Fruit fly (Drosophila melanogaster): ENCODE data around the gene tut.

tut gene

DNA sequence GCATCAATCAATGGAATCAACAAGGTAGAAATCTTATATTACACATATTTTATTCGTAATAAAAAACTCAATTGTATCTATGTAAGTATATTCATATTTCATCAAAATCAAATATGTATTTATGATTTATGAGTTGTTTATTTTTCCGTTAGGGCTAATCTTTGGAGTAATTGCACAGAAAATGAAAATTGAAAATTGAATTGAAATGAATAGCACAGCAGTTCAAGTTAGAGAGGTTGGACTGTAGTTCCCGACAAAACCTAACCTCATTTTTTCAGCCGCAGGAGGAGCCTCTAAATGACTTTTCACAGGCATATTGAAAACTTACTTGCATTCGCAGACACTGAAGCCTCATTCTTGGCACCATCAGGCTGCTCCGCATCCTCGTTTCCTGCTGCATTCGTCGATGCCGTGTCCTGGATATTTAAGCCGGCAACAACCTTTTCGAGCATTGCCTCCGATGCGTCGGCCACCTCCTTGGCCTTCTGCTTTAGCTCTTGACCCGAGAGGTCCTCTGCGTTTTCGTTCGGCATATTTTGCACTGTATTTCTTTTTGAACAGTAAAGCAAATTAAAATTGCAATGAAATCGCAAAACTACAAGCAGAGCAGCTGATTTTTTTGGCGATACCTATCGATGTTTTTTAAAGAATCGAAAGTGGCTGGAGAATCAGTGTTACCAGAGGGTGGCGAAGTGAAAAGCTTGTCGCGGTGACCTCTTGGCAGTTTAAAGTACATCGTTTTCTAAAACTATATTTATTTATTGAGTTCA lies 32.6 kb downstream of the tut start, which contains the start of gene Nmt (continued):
- no peak for TF ChIP-seq net (GFP tag; optimal IDR thresholded peaks at IDR 0.05)
- no peak for TF ChIP-seq CG16779 (tag; optimal IDR thresholded peaks at IDR 0.05)
- TF ChIP-seq spab (GFP tag; optimal IDR thresholded peaks at IDR 0.05): no peak
- TF ChIP-seq Ets96B (tag; optimal IDR thresholded peaks at IDR 0.05): no peak
- peak; percentile 10 for TF ChIP-seq CG10631 (GFP tag; optimal IDR thresholded peaks at IDR 0.05)
- TF ChIP-seq eg (GFP tag; IDR thresholded peaks at IDR 0.05): peak; percentile 51; the same call in 1 of the 3 replicates
- TF ChIP-seq salr (GFP tag; optimal IDR thresholded peaks at IDR 0.05): peak in 1 of 2 experiments; percentile 24
- peak; percentile 80 for TF ChIP-seq CG8319 (GFP tag; optimal IDR thresholded peaks at IDR 0.05)
- TF ChIP-seq CG1621 (tag; optimal IDR thresholded peaks at IDR 0.05): no peak
- TF ChIP-seq CG9139 (GFP tag; optimal IDR thresholded peaks at IDR 0.05): no peak
- TF ChIP-seq fd85E (GFP tag; optimal IDR thresholded peaks at IDR 0.05): no peak
- no peak for TF ChIP-seq CG11762 (GFP tag; optimal IDR thresholded peaks at IDR 0.05; ENCODE audit: insufficient read depth)
- TF ChIP-seq cyc (GFP tag; optimal IDR thresholded peaks at IDR 0.05): no peak
- peak; percentile 46 for TF ChIP-seq esn (GFP tag; optimal IDR thresholded peaks at IDR 0.05)
- no peak for TF ChIP-seq CG3032 (tag; optimal IDR thresholded peaks at IDR 0.05)
- TF ChIP-seq CG11294 (GFP tag; IDR thresholded peaks at IDR 0.05): no peak
- TF ChIP-seq Met (GFP tag; optimal IDR thresholded peaks at IDR 0.05): no peak
- TF ChIP-seq Lpt (GFP tag; optimal IDR thresholded peaks at IDR 0.05): no peak
- TF ChIP-seq Hr39 (GFP tag; optimal IDR thresholded peaks at IDR 0.05): peak; percentile 42
- peak; percentile 52; the same call in 2 of the 3 replicates for TF ChIP-seq CG8119 (GFP tag; IDR thresholded peaks at IDR 0.05)
- no peak for TF ChIP-seq CG4318 (GFP tag; optimal IDR thresholded peaks at IDR 0.05)
- TF ChIP-seq Eip75B (GFP tag; optimal IDR thresholded peaks at IDR 0.05): no peak
- no peak for TF ChIP-seq CG32006 (GFP tag; optimal IDR thresholded peaks at IDR 0.05)
- no peak for TF ChIP-seq svp (GFP tag)
- peak; percentile 39 for TF ChIP-seq lz (GFP tag; optimal IDR thresholded peaks at IDR 0.05)
- no peak for TF ChIP-seq Blimp-1 (GFP tag; optimal IDR thresholded peaks at IDR 0.05)
- peak; percentile 37 for TF ChIP-seq CG31627 (GFP tag; optimal IDR thresholded peaks at IDR 0.05)
- peak; percentile 77 for TF ChIP-seq CG15336 (GFP tag; IDR thresholded peaks at IDR 0.05)
- TF ChIP-seq CG6792 (GFP tag; optimal IDR thresholded peaks at IDR 0.05): peak; percentile 52
- no peak for TF ChIP-seq CG11902 (GFP tag; optimal IDR thresholded peaks at IDR 0.05)
- no peak for TF ChIP-seq Sox102F (GFP tag; optimal IDR thresholded peaks at IDR 0.05)
- no peak for TF ChIP-seq Sox14 (GFP tag; optimal IDR thresholded peaks at IDR 0.05)
- TF ChIP-seq Sox15 (GFP tag; optimal IDR thresholded peaks at IDR 0.05): peak; percentile 13
- TF ChIP-seq dac (GFP tag; optimal IDR thresholded peaks at IDR 0.05): no peak
- TF ChIP-seq dsx (GFP tag; optimal IDR thresholded peaks at IDR 0.05; ENCODE audit: poor library complexity, severe bottlenecking): no peak
- TF ChIP-seq Eip78C (GFP tag): peak; percentile 33
- TF ChIP-seq Ets21C (GFP tag; optimal IDR thresholded peaks at IDR 0.05): no peak
- no peak for TF ChIP-seq CG7368 (GFP tag; optimal IDR thresholded peaks at IDR 0.05)
- no peak for TF ChIP-seq Smox (GFP tag; optimal IDR thresholded peaks at IDR 0.05)
- TF ChIP-seq Gug (GFP tag; IDR thresholded peaks at IDR 0.05): no peak

DNA sequence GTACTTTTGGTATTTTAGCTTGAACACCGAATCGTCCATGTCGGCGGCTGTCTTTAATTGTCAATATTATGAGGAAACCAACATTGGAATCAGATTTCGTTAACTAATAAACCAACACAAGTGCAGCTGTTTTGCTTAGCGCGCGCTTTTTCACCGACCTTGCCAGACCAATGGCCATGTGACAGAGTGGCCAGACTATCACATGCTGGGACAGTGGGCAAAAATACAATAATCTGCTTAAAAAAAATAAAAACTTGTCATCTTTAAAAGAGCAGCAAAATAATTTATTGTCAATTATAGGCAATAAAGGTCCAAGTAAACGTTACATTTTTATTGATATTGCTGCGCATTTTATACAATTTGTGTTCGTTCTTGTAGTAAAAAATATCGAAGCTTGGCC lies 34.7 kb downstream of the tut start, which contains the start of gene RecQ4:
TSS of gene RecQ4 (minus strand) at position 161 of the 400 bp plus-strand sequence.
- TF ChIP-seq CG10669 (GFP tag; optimal IDR thresholded peaks at IDR 0.05) (no peak), salr (GFP tag; optimal IDR thresholded peaks at IDR 0.05) (no peak), CG6808 (GFP tag; optimal IDR thresholded peaks at IDR 0.05) (no peak), Hr4 (GFP tag; optimal IDR thresholded peaks at IDR 0.05) (no peak), fkh (GFP tag; optimal IDR thresholded peaks at IDR 0.05) (no peak), net (GFP tag; optimal IDR thresholded peaks at IDR 0.05) (no peak), CG1621 (tag; optimal IDR thresholded peaks at IDR 0.05) (no peak), pdm3 (GFP tag; optimal IDR thresholded peaks at IDR 0.05) (no peak), CG4318 (GFP tag; optimal IDR thresholded peaks at IDR 0.05) (no peak), Met (GFP tag; optimal IDR thresholded peaks at IDR 0.05) (no peak), CG11762 (GFP tag; optimal IDR thresholded peaks at IDR 0.05; ENCODE audit: insufficient read depth) (no peak), lz (GFP tag; optimal IDR thresholded peaks at IDR 0.05) (peak; percentile 5), Hr39 (GFP tag; optimal IDR thresholded peaks at IDR 0.05) (peak; percentile 20), Blimp-1 (GFP tag; optimal IDR thresholded peaks at IDR 0.05) (no peak)

Data from whole organism, prepupa.